Fruit fly (Drosophila melanogaster) whole organism, embryonic: ENCODE results near the gene CG13012.

Experiments
- Awh ChIP-seq: fragments of 200-800 bp; sonication (Bioruptor generic); IDR thresholded peaks from 2 replicates; pipeline ENCODE4, ENCODE4 v1.3.6; 2022; ENCODE audit warnings: missing biosample characterization, missing genetic modification characterization
- B-H2 ChIP-seq: fragments of 200-800 bp; sonication (Bioruptor generic); optimal IDR thresholded peaks from 2 replicates; lab custom pipeline; 2018; ENCODE audit warnings: missing biosample characterization, mild to moderate bottlenecking, missing genetic modification characterization
- Blimp-1 ChIP-seq: fragments of 200-800 bp; sonication (Bioruptor generic); optimal IDR thresholded peaks from 3 replicates; lab custom pipeline; 2018; ENCODE audit warnings: missing biosample characterization, missing genetic modification characterization, mild to moderate bottlenecking, moderate library complexity, missing genetic modification reagents
- CG10979 ChIP-seq: fragments of 200-800 bp; sonication (Bioruptor generic); optimal IDR thresholded peaks from 2 replicates; lab custom pipeline; 2018; ENCODE audit warnings: missing biosample characterization, mild to moderate bottlenecking, missing genetic modification characterization, moderate library complexity
- CG11560 ChIP-seq: fragments of 200-800 bp; sonication (Bioruptor generic); IDR thresholded peaks from 3 replicates; pipeline ENCODE4 v1.3.6; 2022; ENCODE audit warnings: missing biosample characterization, missing genetic modification characterization
- CG12769 ChIP-seq: fragments of 200-800 bp; sonication (Bioruptor generic); optimal IDR thresholded peaks from 2 replicates; lab custom pipeline; 2019; ENCODE audit warnings: missing biosample characterization, mild to moderate bottlenecking, missing genetic modification characterization, moderate library complexity
- CG18011 ChIP-seq: fragments of 200-800 bp; sonication (Bioruptor generic); optimal IDR thresholded peaks from 2 replicates; lab custom pipeline; 2017; ENCODE audit warnings: missing biosample characterization, missing genetic modification characterization, mild to moderate bottlenecking, moderate library complexity, missing genotype
- CG18619 ChIP-seq: fragments of 200-800 bp; sonication (Bioruptor generic); optimal IDR thresholded peaks from 3 replicates; lab custom pipeline; 2017; ENCODE audit warnings: missing biosample characterization, mild to moderate bottlenecking, missing genetic modification characterization
- CG18764 ChIP-seq: fragments of 200-800 bp; sonication (Bioruptor generic); optimal IDR thresholded peaks from 3 replicates; lab custom pipeline; 2016; ENCODE audit warnings: missing biosample characterization, missing genetic modification characterization
- CG2116 ChIP-seq: fragments of 200-800 bp; sonication (Bioruptor generic); optimal IDR thresholded peaks from 3 replicates; lab custom pipeline; 2018; ENCODE audit warnings: missing biosample characterization, mild to moderate bottlenecking, missing genetic modification characterization
- CG2199 ChIP-seq: fragments of 200-800 bp; sonication (Bioruptor generic); IDR thresholded peaks from 3 replicates; pipeline ENCODE4 v1.3.6; 2022; ENCODE audit warnings: missing biosample characterization, missing genetic modification characterization
- CG32532 ChIP-seq: fragments of 200-800 bp; sonication (Bioruptor generic); IDR thresholded peaks from 2 replicates; pipeline ENCODE4 v1.3.6; 2022; ENCODE audit warnings: missing biosample characterization, missing genetic modification characterization
- CG3281 ChIP-seq: fragments of 200-800 bp; sonication (Bioruptor generic); optimal IDR thresholded peaks from 3 replicates; lab custom pipeline; 2017; ENCODE audit warnings: missing biosample characterization, mild to moderate bottlenecking, missing genetic modification characterization
- CG33557 ChIP-seq: fragments of 200-800 bp; sonication (Bioruptor generic); optimal IDR thresholded peaks from 2 replicates; lab custom pipeline; 2019; ENCODE audit warnings: missing biosample characterization, mild to moderate bottlenecking, missing genetic modification characterization, moderate library complexity
- CG6254 ChIP-seq: fragments of 200-800 bp; sonication (Bioruptor generic); optimal IDR thresholded peaks from 3 replicates; lab custom pipeline; 2017; ENCODE audit warnings: mild to moderate bottlenecking, missing biosample characterization, missing genetic modification reagents, missing genetic modification characterization
- CG9797 ChIP-seq: fragments of 200-800 bp; sonication (Bioruptor generic); optimal IDR thresholded peaks from 3 replicates; lab custom pipeline; 2018; ENCODE audit warnings: missing biosample characterization, mild to moderate bottlenecking, missing genetic modification characterization
- CTCF ChIP-seq: fragments of 200-800 bp; sonication (Bioruptor generic); optimal IDR thresholded peaks from 2 replicates; lab custom pipeline; 2017; ENCODE audit warnings: missing biosample characterization, mild to moderate bottlenecking, missing genetic modification characterization, moderate library complexity
- Dll ChIP-seq: fragments of 200-800 bp; sonication (Bioruptor generic); IDR thresholded peaks from 4 replicates; pipeline ENCODE4 v1.3.6; 2022; ENCODE audit warnings: missing biosample characterization, missing genetic modification characterization; ENCODE audit not compliant: partially characterized antibody
- Dp ChIP-seq: fragments of 200-800 bp; sonication (Bioruptor generic); optimal IDR thresholded peaks from 2 replicates; lab custom pipeline; 2018; ENCODE audit warnings: missing biosample characterization, mild to moderate bottlenecking, missing genetic modification characterization, moderate library complexity
- Drgx ChIP-seq: fragments of 200-800 bp; sonication (Bioruptor generic); IDR thresholded peaks from 2 replicates; pipeline ENCODE4 v1.3.6; 2022; ENCODE audit warnings: missing biosample characterization, missing genetic modification characterization
- Ets65A ChIP-seq: fragments of 200-800 bp; sonication (Bioruptor generic); peaks from one replicate; lab custom pipeline; 2016; ENCODE audit warnings: missing biosample characterization, missing genetic modification characterization
- Gsc ChIP-seq: fragments of 200-800 bp; sonication (Bioruptor generic); IDR thresholded peaks from 2 replicates; pipeline ENCODE4 v1.3.6; 2022; ENCODE audit warnings: missing biosample characterization, missing genetic modification characterization
- HLH3B ChIP-seq: fragments of 200-800 bp; sonication (Bioruptor generic); IDR thresholded peaks from 2 replicates; pipeline ENCODE4 v1.3.6; 2022; ENCODE audit warnings: missing biosample characterization, missing genetic modification characterization
- HLHmδ ChIP-seq: fragments of 200-800 bp; sonication (Bioruptor generic); optimal IDR thresholded peaks from 2 replicates; lab custom pipeline; 2018; ENCODE audit warnings: missing biosample characterization, mild to moderate bottlenecking, missing genetic modification characterization, moderate library complexity
- Hand ChIP-seq: fragments of 200-800 bp; sonication (Bioruptor generic); optimal IDR thresholded peaks from 2 replicates; lab custom pipeline; 2017; ENCODE audit warnings: mild to moderate bottlenecking, missing biosample characterization, missing genetic modification reagents, missing genetic modification characterization
- Pdp1 ChIP-seq, 2 experiments: fragments of 200-800 bp; sonication (Bioruptor generic); optimal IDR thresholded peaks; 3 replicates each; lab custom pipeline; 2016; ENCODE audit warnings: missing biosample characterization in 2 of 2, missing genetic modification characterization in 2 of 2, mild to moderate bottlenecking in 1 of 2, moderate library complexity in 1 of 2
- Poxn ChIP-seq: fragments of 200-800 bp; sonication (Bioruptor generic); IDR thresholded peaks from 2 replicates; pipeline ENCODE4 v1.3.6; 2022; ENCODE audit warnings: missing biosample characterization, missing genetic modification characterization
- Scr ChIP-seq: fragments of 200-800 bp; sonication (Bioruptor generic); IDR thresholded peaks from 2 replicates; pipeline ENCODE4 v1.3.6; 2022; ENCODE audit warnings: missing biosample characterization, missing genetic modification characterization; ENCODE audit not compliant: partially characterized antibody
- YL-1 ChIP-seq: fragments of 200-800 bp; sonication (Bioruptor generic); optimal IDR thresholded peaks from 3 replicates; lab custom pipeline; 2017; ENCODE audit warnings: missing biosample characterization, mild to moderate bottlenecking, missing genetic modification characterization
- abd-A ChIP-seq: fragments of 200-800 bp; sonication (Bioruptor generic); optimal IDR thresholded peaks from 3 replicates; lab custom pipeline; 2019; ENCODE audit warnings: missing biosample characterization, mild to moderate bottlenecking, missing genetic modification characterization, moderate library complexity
- al ChIP-seq: fragments of 200-800 bp; sonication (Bioruptor generic); IDR thresholded peaks from 2 replicates; pipeline ENCODE4 v1.3.6; 2022; ENCODE audit warnings: missing biosample characterization, missing genetic modification characterization
- ato ChIP-seq: fragments of 200-800 bp; sonication (Bioruptor generic); IDR thresholded peaks from 2 replicates; pipeline ENCODE4 v1.3.6; 2022; ENCODE audit warnings: missing biosample characterization, missing genetic modification characterization; ENCODE audit not compliant: partially characterized antibody
- az2 ChIP-seq: fragments of 200-800 bp; sonication (Bioruptor generic); optimal IDR thresholded peaks from 3 replicates; lab custom pipeline; 2016; ENCODE audit warnings: missing biosample characterization, missing genetic modification characterization
- btn ChIP-seq: fragments of 200-800 bp; sonication (Bioruptor generic); optimal IDR thresholded peaks from 2 replicates; lab custom pipeline; 2016; ENCODE audit warnings: missing biosample characterization, missing genetic modification characterization
- cg ChIP-seq: fragments of 200-800 bp; sonication (Bioruptor generic); optimal IDR thresholded peaks from 3 replicates; lab custom pipeline; 2019; ENCODE audit warnings: missing biosample characterization, mild to moderate bottlenecking, missing genetic modification characterization, moderate library complexity
- esg ChIP-seq: fragments of 200-800 bp; sonication (Bioruptor generic); conservative IDR thresholded peaks from 2 replicates; pipeline ENCODE4 v1.3.6; 2022; ENCODE audit warnings: missing biosample characterization, missing genetic modification characterization
- gfzf ChIP-seq: fragments of 200-800 bp; sonication (Bioruptor generic); optimal IDR thresholded peaks from 2 replicates; lab custom pipeline; 2016; ENCODE audit warnings: missing biosample characterization, mild to moderate bottlenecking, missing genetic modification characterization, moderate library complexity
- hbn ChIP-seq: fragments of 200-800 bp; sonication (Bioruptor generic); IDR thresholded peaks from 2 replicates; pipeline ENCODE4 v1.3.6; 2022; ENCODE audit warnings: missing biosample characterization, missing genetic modification characterization; ENCODE audit not compliant: partially characterized antibody
- mld ChIP-seq: fragments of 200-800 bp; sonication (Bioruptor generic); IDR thresholded peaks from 3 replicates; pipeline ENCODE4 v1.3.6; 2022; ENCODE audit warnings: missing biosample characterization, missing genetic modification characterization; ENCODE audit not compliant: partially characterized antibody
- nerfin-1 ChIP-seq: fragments of 200-800 bp; sonication (Bioruptor generic); optimal IDR thresholded peaks from 3 replicates; lab custom pipeline; 2019; ENCODE audit warnings: missing biosample characterization, mild to moderate bottlenecking, missing genetic modification characterization, moderate library complexity
- pfk ChIP-seq: fragments of 200-800 bp; sonication (Bioruptor generic); optimal IDR thresholded peaks from 2 replicates; lab custom pipeline; 2018; ENCODE audit warnings: missing biosample characterization, mild to moderate bottlenecking, missing genetic modification characterization, moderate library complexity
- phol ChIP-seq: fragments of 200-800 bp; sonication (Bioruptor generic); optimal IDR thresholded peaks from 3 replicates; lab custom pipeline; 2018; ENCODE audit warnings: missing biosample characterization, mild to moderate bottlenecking, missing genetic modification characterization, moderate library complexity
- pita ChIP-seq: fragments of 200-800 bp; sonication (Bioruptor generic); optimal IDR thresholded peaks from 2 replicates; lab custom pipeline; 2017; ENCODE audit warnings: missing biosample characterization, mild to moderate bottlenecking, missing genetic modification characterization
- pzg ChIP-seq: fragments of 200-800 bp; sonication (Bioruptor generic); optimal IDR thresholded peaks from 3 replicates; lab custom pipeline; 2018; ENCODE audit warnings: missing biosample characterization, mild to moderate bottlenecking, missing genetic modification characterization, moderate library complexity
- sens-2 ChIP-seq: fragments of 200-800 bp; sonication (Bioruptor generic); IDR thresholded peaks from 2 replicates; pipeline ENCODE4 v1.3.6; 2022; ENCODE audit warnings: missing biosample characterization, missing genetic modification characterization
- usp ChIP-seq: fragments of >200 bp; optimal IDR thresholded peaks from 2 replicates; lab custom pipeline; 2017; ENCODE audit warnings: missing biosample characterization, missing genetic modification characterization
- vfl ChIP-seq: fragments of 200-800 bp; sonication (Bioruptor generic); optimal IDR thresholded peaks from 2 replicates; lab custom pipeline; 2016; ENCODE audit warnings: missing biosample characterization, missing genetic modification characterization
- vnd ChIP-seq: fragments of 200-800 bp; sonication (Bioruptor generic); IDR thresholded peaks from 3 replicates; pipeline ENCODE4 v1.3.6; 2022; ENCODE audit warnings: missing biosample characterization, missing genetic modification characterization; ENCODE audit not compliant: partially characterized antibody

The CG13012 gene

dm6 chrX:16637594-16638485 lies 38.7 kb downstream of the CG13012 start, which contains the start of gene RpS19a (continued):
- TF ChIP-seq Dll (GFP tag; lab: Robert Waterston, UW) (peak; percentile 73; the same call in 2 of the 4 replicates), Blimp-1 (GFP tag; lab: Kevin White, UChicago) (peak; percentile 24), nerfin-1 (tag; lab: Kevin White, UChicago) (peak; percentile 76), phol (peak; percentile 66), pzg (GFP tag; lab: Kevin White, UChicago) (no peak), usp (GFP tag; lab: Kevin White, UChicago) (no peak), Awh (GFP tag; lab: Robert Waterston, UW) (peak; percentile 75), btn (GFP tag; lab: Kevin White, UChicago) (peak; percentile 43), HLHmδ (GFP tag; lab: Kevin White, UChicago) (peak; percentile 97), sens-2 (GFP tag; lab: Robert Waterston, UW) (peak; percentile 81), al (GFP tag; lab: Robert Waterston, UW) (no peak), Poxn (peak; percentile 15; the same call in 1 of the 2 replicates), Dp (GFP tag; lab: Kevin White, UChicago) (peak; percentile 40), hbn (GFP tag; lab: Robert Waterston, UW) (no peak), pita (GFP tag; lab: Kevin White, UChicago) (no peak), CG2199 (GFP tag; lab: Robert Waterston, UW) (peak; percentile 74; the same call in 1 of the 3 replicates), Drgx (GFP tag; lab: Robert Waterston, UW) (no peak; the same call in none of the 2 replicates), Hand (GFP tag; lab: Kevin White, UChicago) (peak; percentile 88), B-H2 (peak; percentile 92), CG6254 (GFP tag; lab: Kevin White, UChicago) (peak; percentile 68), Ets65A (GFP tag; lab: Kevin White, UChicago) (peak; percentile 53), CG3281 (GFP tag; lab: Kevin White, UChicago) (peak; percentile 87), az2 (peak; percentile 35), CG11560 (peak; percentile 96), abd-A (no peak), CG10979 (tag; lab: Kevin White, UChicago) (peak; percentile 35), esg (no peak), Gsc (GFP tag; lab: Robert Waterston, UW) (no peak), CG18619 (GFP tag; lab: Kevin White, UChicago) (peak; percentile 87)
- TF ChIP-seq, all 482 proteins: peak for 379

- 0 out of 2 replicates have a peak, but pooled peaks have one; percentile 34 for TF ChIP-seq ato (GFP tag; lab: Robert Waterston, UW)
- TF ChIP-seq pfk (GFP tag; lab: Kevin White, UChicago) = no peak
- TF ChIP-seq YL-1 = peak; percentile 6
- peak; percentile 81 for TF ChIP-seq Scr (GFP tag; lab: Robert Waterston, UW)
- no peak for TF ChIP-seq CG18011 (GFP tag; lab: Kevin White, UChicago)
- TF ChIP-seq gfzf (GFP tag; lab: Kevin White, UChicago) = peak; percentile 40
- TF ChIP-seq CG12769 (tag; lab: Kevin White, UChicago) = no peak
- peak in 1 of 2 experiments; percentile 46 for TF ChIP-seq Pdp1 (GFP tag; optimal IDR thresholded peaks at IDR 0.05; lab: Kevin White, UChicago)
- TF ChIP-seq cg (GFP tag; lab: Kevin White, UChicago) = peak; percentile 99
- TF ChIP-seq CG33557 (GFP tag; lab: Kevin White, UChicago) = no peak
- TF ChIP-seq CTCF (GFP tag; lab: Kevin White, UChicago) = peak; percentile 93
- TF ChIP-seq CG18764 = no peak
- TF ChIP-seq CG2116 (GFP tag; lab: Kevin White, UChicago) = no peak
- TF ChIP-seq CG9797 (GFP tag; lab: Kevin White, UChicago) = peak; percentile 69
- TF ChIP-seq HLH3B (GFP tag; lab: Robert Waterston, UW) = no peak
- TF ChIP-seq abd-A = no peak
- TF ChIP-seq mld (GFP tag; lab: Robert Waterston, UW) = 0 out of 3 replicates have a peak, but pooled peaks have one; percentile 25
- TF ChIP-seq vnd = peak; percentile 75
- TF ChIP-seq CG32532 (GFP tag; lab: Robert Waterston, UW) = no peak
- TF ChIP-seq vfl (GFP tag; lab: Kevin White, UChicago) = no peak
These were observed 39.4 kb downstream of the CG13012 start, which contains the start of gene Rok for dm6 chrX:16637106-16637590. Rok (minus strand) TSS chrX:16637414.
